Fruit fly (Drosophila melanogaster): ENCODE results near the gene CG34447.

The CG34447 gene

DNA sequence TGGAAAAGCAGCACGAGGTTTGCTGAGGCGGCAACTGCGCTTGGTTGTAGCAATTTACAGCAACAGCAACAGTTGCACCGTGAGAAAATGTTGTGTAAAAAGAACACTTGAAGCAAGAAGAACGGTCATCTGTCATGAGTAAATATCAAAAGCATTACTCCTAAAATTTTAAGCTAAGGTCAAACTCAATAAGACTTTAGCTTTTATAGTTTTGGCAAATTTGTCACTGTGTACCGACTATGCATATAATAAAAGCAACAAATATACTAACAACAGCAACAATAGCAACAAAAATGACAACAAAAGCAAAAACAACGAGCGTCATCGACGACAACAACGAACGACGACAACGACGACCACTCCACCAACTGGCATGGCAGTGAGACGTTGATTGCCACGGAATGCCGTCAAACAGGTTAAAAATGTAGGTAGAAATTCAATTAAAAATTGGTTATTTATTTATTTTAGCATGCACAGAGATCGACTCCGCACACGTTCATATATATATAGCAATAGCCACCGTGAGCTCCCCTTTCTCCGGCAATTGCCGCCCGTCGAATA, 13.8 kb upstream of the CG34447 start (continued):
- no peak for TF ChIP-seq zen2 (GFP tag; IDR thresholded peaks at IDR 0.05; ENCODE audit: partially characterized antibody)
- peak; percentile 82 for TF ChIP-seq onecut (GFP tag; IDR thresholded peaks at IDR 0.05)
- TF ChIP-seq CG11247 (GFP tag; IDR thresholded peaks at IDR 0.05), result peak; percentile 73
- peak; percentile 76 for TF ChIP-seq dimm (GFP tag; IDR thresholded peaks at IDR 0.05)
- peak; percentile 77 for TF ChIP-seq CG10654 (GFP tag; optimal IDR thresholded peaks at IDR 0.05)
- peak; percentile 67 for TF ChIP-seq tio (GFP tag; optimal IDR thresholded peaks at IDR 0.05)
- peak; percentile 12 for TF ChIP-seq TFAM (GFP tag; optimal IDR thresholded peaks at IDR 0.05)
- peak; percentile 77 for TF ChIP-seq org-1 (GFP tag; optimal IDR thresholded peaks at IDR 0.05)
- TF ChIP-seq CG15011 (GFP tag; optimal IDR thresholded peaks at IDR 0.05), result peak; percentile 46
- peak; percentile 79 for TF ChIP-seq NK7.1 (GFP tag; optimal IDR thresholded peaks at IDR 0.05)
- peak; percentile 69 for TF ChIP-seq gcm (GFP tag; optimal IDR thresholded peaks at IDR 0.05)
- TF ChIP-seq fru (optimal IDR thresholded peaks at IDR 0.05), result no peak
- peak; percentile 75 for TF ChIP-seq CG8089 (GFP tag; optimal IDR thresholded peaks at IDR 0.05)
- peak; percentile 78 for TF ChIP-seq Atf3 (GFP tag; optimal IDR thresholded peaks at IDR 0.05)
- no peak for TF ChIP-seq amos (GFP tag; IDR thresholded peaks at IDR 0.05; ENCODE audit: partially characterized antibody)
- peak; percentile 65; the same call in 1 of the 3 replicates for TF ChIP-seq CG7357 (GFP tag; IDR thresholded peaks at IDR 0.05)
- TF ChIP-seq crol (GFP tag; IDR thresholded peaks at IDR 0.05), result no peak
- TF ChIP-seq CG17361 (GFP tag; IDR thresholded peaks at IDR 0.05), result peak; percentile 81
- peak; percentile 86 for TF ChIP-seq NfI (GFP tag; optimal IDR thresholded peaks at IDR 0.05)
- peak; percentile 42 for TF ChIP-seq Sry-δ (GFP tag; optimal IDR thresholded peaks at IDR 0.05)
- TF ChIP-seq CG17612 (GFP tag; IDR thresholded peaks at IDR 0.05), result no peak
- TF ChIP-seq Six4 (GFP tag; optimal IDR thresholded peaks at IDR 0.05), result peak; percentile 70
- TF ChIP-seq HmgZ (tag; optimal IDR thresholded peaks at IDR 0.05), result peak; percentile 55
- peak; percentile 80 for TF ChIP-seq CG12391 (tag; optimal IDR thresholded peaks at IDR 0.05)
- TF ChIP-seq Doc2 (GFP tag; IDR thresholded peaks at IDR 0.05), result 0 out of 2 replicates have a peak, but pooled peaks have one; percentile 26
- TF ChIP-seq twi (tag; optimal IDR thresholded peaks at IDR 0.05), result peak; percentile 67
- peak; percentile 47; the same call in 1 of the 2 replicates for TF ChIP-seq CG4360 (GFP tag; IDR thresholded peaks at IDR 0.05)
- TF ChIP-seq scrt (GFP tag; optimal IDR thresholded peaks at IDR 0.05), result peak; percentile 48
- no peak for TF ChIP-seq sna (GFP tag; IDR thresholded peaks at IDR 0.05; ENCODE audit: partially characterized antibody)
- TF ChIP-seq z (GFP tag; IDR thresholded peaks at IDR 0.05), result no peak
- no peak for TF ChIP-seq Bgb (GFP tag; IDR thresholded peaks at IDR 0.05; ENCODE audit: partially characterized antibody)
- TF ChIP-seq CG5245 (GFP tag; optimal IDR thresholded peaks at IDR 0.05), result peak; percentile 90
- TF ChIP-seq pho (GFP tag; optimal IDR thresholded peaks at IDR 0.05), result peak; percentile 61
- peak; percentile 95 for TF ChIP-seq Sox102F (GFP tag; optimal IDR thresholded peaks at IDR 0.05)
- TF ChIP-seq Lim3 (GFP tag; IDR thresholded peaks at IDR 0.05), result peak; percentile 58
- peak; percentile 27 for TF ChIP-seq CG10543 (GFP tag; optimal IDR thresholded peaks at IDR 0.05)
- TF ChIP-seq Gsc (GFP tag; IDR thresholded peaks at IDR 0.05), result peak; percentile 54; the same call in 1 of the 2 replicates
- peak; percentile 59 for TF ChIP-seq Fer3 (tag; optimal IDR thresholded peaks at IDR 0.05)
- TF ChIP-seq CG2678 (tag; optimal IDR thresholded peaks at IDR 0.05), result peak; percentile 81
- TF ChIP-seq Hmr (GFP tag; optimal IDR thresholded peaks at IDR 0.05), result peak; percentile 53
- TF ChIP-seq unpg (GFP tag; optimal IDR thresholded peaks at IDR 0.05), result peak; percentile 88
- peak; percentile 92 for TF ChIP-seq CG13424 (tag; optimal IDR thresholded peaks at IDR 0.05)
- no peak for TF ChIP-seq Hey (tag; optimal IDR thresholded peaks at IDR 0.05)
- no peak for TF ChIP-seq gsb (GFP tag; IDR thresholded peaks at IDR 0.05)
- TF ChIP-seq Hr39 (optimal IDR thresholded peaks at IDR 0.05), result no peak
- peak; percentile 92 for TF ChIP-seq Ptx1 (GFP tag; IDR thresholded peaks at IDR 0.05)
- peak; percentile 59 for TF ChIP-seq cato (GFP tag; optimal IDR thresholded peaks at IDR 0.05; ENCODE audit: borderline replicate concordance)
- peak; percentile 12; the same call in 1 of the 2 replicates for TF ChIP-seq CG4404 (GFP tag; IDR thresholded peaks at IDR 0.05)
- TF ChIP-seq sima (GFP tag; optimal IDR thresholded peaks at IDR 0.05), result peak; percentile 45
- TF ChIP-seq CG3995 (GFP tag; optimal IDR thresholded peaks at IDR 0.05), result no peak
- TF ChIP-seq CG9797 (GFP tag; optimal IDR thresholded peaks at IDR 0.05), result no peak

Data from whole organism, embryonic.